Worm (Caenorhabditis elegans) whole organism, young adult: ENCODE measurements around the gene F59B1.4.

Experiments used
- B0035.1 ChIP-seq: sonication (generic microtip); optimal IDR thresholded peaks from 2 replicates; lab custom pipeline; 2016; ENCODE audit warnings: missing genetic modification characterization, mild to moderate bottlenecking, missing compliant biosample characterization, missing genotype, missing genetic modification reagents
- C17E4.6 ChIP-seq: fragments of 200-800 bp; sonication (Bioruptor generic); IDR thresholded peaks from 2 replicates; pipeline ENCODE4 v1.3.6; 2022; ENCODE audit warnings: missing genetic modification reagents, missing genetic modification characterization, missing compliant biosample characterization
- D2030.7 ChIP-seq: fragments of 200-800 bp; sonication (Bioruptor generic); IDR thresholded peaks from 2 replicates; pipeline ENCODE4 v1.3.6; 2022; ENCODE audit warnings: missing genetic modification reagents, missing genetic modification characterization, missing compliant biosample characterization
- F22D6.2 ChIP-seq: sonication (generic microtip); optimal IDR thresholded peaks from 2 replicates; lab custom pipeline; 2016; ENCODE audit warnings: mild to moderate bottlenecking, missing genetic modification characterization, missing compliant biosample characterization
- F23B12.7 ChIP-seq: sonication (generic microtip); optimal IDR thresholded peaks from 2 replicates; lab custom pipeline; 2017; ENCODE audit warnings: missing genetic modification characterization, mild to moderate bottlenecking, missing compliant biosample characterization, antibody characterized with exemption, moderate library complexity; ENCODE audit not compliant: insufficient read depth
- F37B4.10 ChIP-seq: fragments of 200-800 bp; sonication (Bioruptor generic); IDR thresholded peaks from 2 replicates; pipeline ENCODE4 v1.3.6; 2022; ENCODE audit warnings: missing genetic modification characterization, missing compliant biosample characterization
- F39B2.1 ChIP-seq: fragments of 200-800 bp; sonication (Bioruptor generic); IDR thresholded peaks from 2 replicates; pipeline ENCODE4 v1.3.6; 2022; ENCODE audit warnings: missing genetic modification reagents, missing genetic modification characterization, missing compliant biosample characterization
- F49E8.2 ChIP-seq: sonication (generic microtip); optimal IDR thresholded peaks from 3 replicates; lab custom pipeline; 2017; ENCODE audit warnings: missing genetic modification characterization, mild to moderate bottlenecking, missing compliant biosample characterization, antibody characterized with exemption, moderate library complexity; ENCODE audit not compliant: insufficient read depth
- F52B5.7 ChIP-seq: sonication (generic microtip); optimal IDR thresholded peaks from 2 replicates; lab custom pipeline; 2016; ENCODE audit warnings: mild to moderate bottlenecking, missing genetic modification characterization, missing compliant biosample characterization
- F55B11.4 ChIP-seq: sonication (generic microtip); optimal IDR thresholded peaks from 2 replicates; lab custom pipeline; 2016; ENCODE audit warnings: missing compliant biosample characterization, missing genetic modification characterization, borderline replicate concordance; ENCODE audit not compliant: insufficient read depth
- T07F8.4 ChIP-seq: sonication (generic microtip); optimal IDR thresholded peaks from 2 replicates; lab custom pipeline; 2016; ENCODE audit warnings: mild to moderate bottlenecking, missing genetic modification characterization, moderate library complexity, missing compliant biosample characterization
- Y67H2A.10 ChIP-seq: fragments of 200-800 bp; sonication (Bioruptor generic); conservative IDR thresholded peaks from 2 replicates; pipeline ENCODE4 v1.3.6; 2022; ENCODE audit warnings: missing genetic modification reagents, missing genetic modification characterization, missing compliant biosample characterization
- aptf-2 ChIP-seq: fragments of 200-800 bp; sonication (Bioruptor generic); conservative IDR thresholded peaks from 2 replicates; pipeline ENCODE4 v1.3.6; 2022; ENCODE audit warnings: missing genetic modification reagents, missing genetic modification characterization, missing compliant biosample characterization
- aptf-3 ChIP-seq: fragments of 200-800 bp; sonication (Bioruptor generic); IDR thresholded peaks from 2 replicates; pipeline ENCODE4 v1.3.6; 2022; ENCODE audit warnings: missing genetic modification characterization, missing compliant biosample characterization
- athp-1 ChIP-seq: sonication (generic microtip); optimal IDR thresholded peaks from 2 replicates; lab custom pipeline; 2017; ENCODE audit warnings: mild to moderate bottlenecking, missing genetic modification characterization, missing compliant biosample characterization
- attf-5 ChIP-seq: fragments of 200-800 bp; sonication (Bioruptor generic); optimal IDR thresholded peaks from 2 replicates; lab custom pipeline; 2018; ENCODE audit warnings: mild to moderate bottlenecking, missing genetic modification characterization, missing compliant biosample characterization
- ccch-3 ChIP-seq: fragments of 200-800 bp; sonication (Bioruptor generic); optimal IDR thresholded peaks from 2 replicates; lab custom pipeline; 2018; ENCODE audit warnings: mild to moderate bottlenecking, missing genetic modification characterization, missing compliant biosample characterization
- ceh-100 ChIP-seq: fragments of 200-800 bp; sonication (Bioruptor generic); IDR thresholded peaks from 2 replicates; pipeline ENCODE4 v1.3.6; 2022; ENCODE audit warnings: missing genetic modification reagents, missing genetic modification characterization, missing compliant biosample characterization
- ceh-91 ChIP-seq: fragments of 200-800 bp; sonication (Bioruptor generic); IDR thresholded peaks from 2 replicates; pipeline ENCODE4 v1.3.6; 2022; ENCODE audit warnings: missing genetic modification reagents, missing genetic modification characterization, missing compliant biosample characterization
- dox-1 ChIP-seq: fragments of 200-800 bp; sonication (Bioruptor generic); IDR thresholded peaks from 2 replicates; pipeline ENCODE4 v1.3.6; 2022; ENCODE audit warnings: missing genetic modification reagents, missing genetic modification characterization, missing compliant biosample characterization
- efl-1 ChIP-seq: fragments of 150-350 bp; optimal IDR thresholded peaks from 2 replicates; lab custom pipeline; 2014; ENCODE audit warnings: missing biosample characterization, missing genetic modification reagents, missing genetic modification characterization
- egl-44 ChIP-seq: fragments of 200-800 bp; sonication (Bioruptor generic); IDR thresholded peaks from 2 replicates; pipeline ENCODE4 v1.3.6; 2022; ENCODE audit warnings: missing genetic modification reagents, missing genetic modification characterization, missing compliant biosample characterization
- ekl-4 ChIP-seq: fragments of 200-800 bp; sonication (Bioruptor generic); IDR thresholded peaks from 2 replicates; pipeline ENCODE4 v1.3.6; 2022; ENCODE audit warnings: missing genetic modification reagents, missing genetic modification characterization, missing compliant biosample characterization
- ets-4 ChIP-seq: fragments of 200-800 bp; sonication (Bioruptor generic); optimal IDR thresholded peaks from 2 replicates; lab custom pipeline; 2018; ENCODE audit warnings: mild to moderate bottlenecking, missing genetic modification characterization, missing compliant biosample characterization
- him-1 ChIP-seq: sonication (generic microtip); optimal IDR thresholded peaks from 2 replicates; lab custom pipeline; 2016; ENCODE audit warnings: missing genotype, missing genetic modification reagents, missing genetic modification characterization, missing compliant biosample characterization
- hlh-12 ChIP-seq: sonication (generic microtip); optimal IDR thresholded peaks from 2 replicates; lab custom pipeline; 2016; ENCODE audit warnings: missing genetic modification characterization, missing compliant biosample characterization
- hlh-26 ChIP-seq: fragments of 200-800 bp; sonication (Bioruptor generic); conservative IDR thresholded peaks from 2 replicates; pipeline ENCODE4 v1.3.6; 2022; ENCODE audit warnings: missing genetic modification reagents, missing genetic modification characterization, missing compliant biosample characterization
- hmg-1.2 ChIP-seq: fragments of 200-800 bp; sonication (Bioruptor generic); IDR thresholded peaks from 2 replicates; pipeline ENCODE4 v1.3.6; 2022; ENCODE audit warnings: missing genetic modification reagents, missing genetic modification characterization, missing compliant biosample characterization
- lin-26 ChIP-seq: fragments of 200-800 bp; sonication (Bioruptor generic); IDR thresholded peaks from 2 replicates; pipeline ENCODE4 v1.3.6; 2022; ENCODE audit warnings: missing genetic modification reagents, missing genetic modification characterization, missing compliant biosample characterization
- lin-35 ChIP-seq, 3 experiments: fragments of 150-350 bp in 2 of 3; sonication (generic microtip) in 1 of 3; optimal IDR thresholded peaks; 2 replicates each; lab custom pipeline; 2014 to 2018; ENCODE audit warnings: missing biosample characterization in 3 of 3, missing genetic modification characterization in 3 of 3, missing genetic modification reagents in 3 of 3
- lin-40 ChIP-seq: sonication (generic microtip); optimal IDR thresholded peaks from 2 replicates; lab custom pipeline; 2016; ENCODE audit warnings: missing genetic modification characterization, mild to moderate bottlenecking, missing compliant biosample characterization, missing genotype, missing genetic modification reagents
- lir-1 ChIP-seq: fragments of 200-800 bp; sonication (Bioruptor generic); conservative IDR thresholded peaks from 2 replicates; pipeline ENCODE4 v1.3.6; 2022; ENCODE audit warnings: missing genetic modification reagents, missing genetic modification characterization, missing compliant biosample characterization
- lsl-1 ChIP-seq: fragments of 200-800 bp; sonication (Bioruptor generic); optimal IDR thresholded peaks from 2 replicates; lab custom pipeline; 2018; ENCODE audit warnings: mild to moderate bottlenecking, missing genetic modification characterization, moderate library complexity, missing compliant biosample characterization
- lsy-27 ChIP-seq: sonication (generic microtip); optimal IDR thresholded peaks from 2 replicates; lab custom pipeline; 2017; ENCODE audit warnings: missing genetic modification characterization, mild to moderate bottlenecking, missing compliant biosample characterization, antibody characterized with exemption, missing genotype, borderline replicate concordance; ENCODE audit not compliant: insufficient read depth
- madf-10 ChIP-seq: sonication (generic microtip); optimal IDR thresholded peaks from 2 replicates; lab custom pipeline; 2016; ENCODE audit warnings: mild to moderate bottlenecking, missing genetic modification characterization, missing compliant biosample characterization
- madf-8 ChIP-seq: fragments of 200-800 bp; sonication (Bioruptor generic); conservative IDR thresholded peaks from 2 replicates; pipeline ENCODE4 v1.3.6; 2022; ENCODE audit warnings: missing genetic modification reagents, missing genetic modification characterization, missing compliant biosample characterization
- mes-4 ChIP-seq: sonication (generic microtip); optimal IDR thresholded peaks from 2 replicates; lab custom pipeline; 2016; ENCODE audit warnings: missing genotype, missing genetic modification characterization, missing compliant biosample characterization
- nhr-80 ChIP-seq: sonication (generic microtip); optimal IDR thresholded peaks from 2 replicates; lab custom pipeline; 2016; ENCODE audit warnings: missing genetic modification characterization, missing compliant biosample characterization
- pha-4 ChIP-seq: fragments of 150-350 bp; sonication (generic microtip); optimal IDR thresholded peaks from 2 replicates; lab custom pipeline; 2014; ENCODE audit warnings: missing biosample characterization, missing genetic modification reagents, missing genetic modification characterization
- rcor-1 ChIP-seq: fragments of 200-800 bp; sonication (Bioruptor generic); IDR thresholded peaks from 2 replicates; pipeline ENCODE4 v1.3.6; 2022; ENCODE audit warnings: missing genetic modification reagents, missing genetic modification characterization, missing compliant biosample characterization
- rec-8 ChIP-seq, 2 experiments: sonication (generic microtip); optimal IDR thresholded peaks; 2 replicates each; lab custom pipeline; 2016; ENCODE audit warnings: mild to moderate bottlenecking in 2 of 2, missing genetic modification characterization in 2 of 2, missing genetic modification reagents in 2 of 2, missing genotype in 2 of 2, missing biosample characterization in 1 of 2, missing compliant biosample characterization in 1 of 2, moderate library complexity in 1 of 2
- sdz-38 ChIP-seq: sonication (generic microtip); optimal IDR thresholded peaks from 2 replicates; lab custom pipeline; 2016; ENCODE audit warnings: missing genotype, missing genetic modification characterization, missing compliant biosample characterization
- sea-2 ChIP-seq: fragments of 200-800 bp; sonication (Bioruptor generic); IDR thresholded peaks from 2 replicates; pipeline ENCODE4 v1.3.6; 2022; ENCODE audit warnings: missing genetic modification characterization, missing compliant biosample characterization
- somi-1 ChIP-seq: fragments of 200-800 bp; sonication (Bioruptor generic); optimal IDR thresholded peaks from 2 replicates; lab custom pipeline; 2018; ENCODE audit warnings: mild to moderate bottlenecking, missing genetic modification characterization, missing compliant biosample characterization
- tbx-9 ChIP-seq: sonication (generic microtip); optimal IDR thresholded peaks from 2 replicates; lab custom pipeline; 2016; ENCODE audit warnings: borderline replicate concordance, missing genetic modification characterization, inconsistent platforms, missing compliant biosample characterization
- tlf-1 ChIP-seq: fragments of 200-800 bp; sonication (Bioruptor generic); optimal IDR thresholded peaks from 2 replicates; lab custom pipeline; 2018; ENCODE audit warnings: mild to moderate bottlenecking, missing genetic modification characterization, missing compliant biosample characterization
- ztf-22 ChIP-seq: fragments of 200-800 bp; sonication (Bioruptor generic); optimal IDR thresholded peaks from 2 replicates; lab custom pipeline; 2018; ENCODE audit warnings: mild to moderate bottlenecking, missing genetic modification characterization, moderate library complexity, missing compliant biosample characterization
- ztf-25 ChIP-seq: fragments of 200-800 bp; sonication (Bioruptor generic); IDR thresholded peaks from 2 replicates; pipeline ENCODE4 v1.3.6; 2022; ENCODE audit warnings: missing genetic modification reagents, missing genetic modification characterization, missing compliant biosample characterization

F59B1.4 gene

DNA sequence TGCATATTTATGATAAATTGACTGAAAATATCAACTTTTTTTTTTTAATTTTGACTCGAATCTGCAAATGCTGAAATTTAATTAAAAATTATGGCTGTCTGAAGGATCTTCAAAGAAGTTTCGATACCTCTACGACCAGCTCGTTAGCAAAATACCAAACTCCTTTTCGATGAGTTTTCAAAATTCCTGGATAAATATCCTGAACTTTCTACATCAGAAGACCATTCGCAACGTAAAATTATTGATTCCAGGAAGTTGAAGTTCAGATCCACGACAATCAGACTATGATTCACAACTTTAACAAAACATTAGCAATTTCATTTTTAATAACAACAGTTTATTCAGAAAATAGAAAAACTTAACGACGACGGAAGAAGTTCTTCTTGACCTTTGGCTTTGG lies 41.8 kb downstream of the F59B1.4 start (continued):
- TF ChIP-seq efl-1 (GFP tag; lab: Kevin White, UChicago): peak; percentile 52
- TF ChIP-seq T07F8.4 (tag; lab: Kevin White, UChicago): no peak
- no peak for TF ChIP-seq F55B11.4 (tag; lab: Kevin White, UChicago)
- TF ChIP-seq tlf-1 (GFP tag; lab: Kevin White, UChicago): peak; percentile 73
- TF ChIP-seq lin-26 (GFP tag; lab: Robert Waterston, UW): no peak
- TF ChIP-seq F39B2.1: 0 out of 2 replicates have a peak, but pooled peaks have one; percentile 34
- no peak for TF ChIP-seq hlh-26 (GFP tag; lab: Robert Waterston, UW)
- peak; percentile 79; the same call in 1 of the 2 replicates for TF ChIP-seq ekl-4 (GFP tag; lab: Robert Waterston, UW)
- no peak; the same call in 1 of the 2 replicates for TF ChIP-seq madf-8 (GFP tag; lab: Robert Waterston, UW)
- TF ChIP-seq lir-1: no peak
- TF ChIP-seq lsy-27 (tag; lab: Kevin White, UChicago): no peak
- no peak for TF ChIP-seq ceh-91 (GFP tag; lab: Robert Waterston, UW)
- TF ChIP-seq F23B12.7: no peak
- no peak for TF ChIP-seq mes-4 (tag; lab: Kevin White, UChicago)
- TF ChIP-seq ztf-25 (GFP tag; lab: Robert Waterston, UW): peak; percentile 35; the same call in 1 of the 2 replicates
- peak; percentile 9 for TF ChIP-seq F52B5.7 (tag; lab: Kevin White, UChicago)
- no peak; the same call in 1 of the 2 replicates for TF ChIP-seq hmg-1.2 (GFP tag; lab: Robert Waterston, UW)
- TF ChIP-seq ccch-3 (GFP tag; lab: Kevin White, UChicago): no peak
- TF ChIP-seq F22D6.2 (tag; lab: Kevin White, UChicago): no peak
- no peak for TF ChIP-seq F37B4.10 (GFP tag; lab: Robert Waterston, UW)
- TF ChIP-seq lin-35 (GFP tag; optimal IDR thresholded peaks at IDR 0.05; lab: Kevin White, UChicago): peak in 2 of 3 experiments; percentile 4 to 63
- peak; percentile 54; the same call in 1 of the 2 replicates for TF ChIP-seq C17E4.6
- TF ChIP-seq madf-10 (tag; lab: Kevin White, UChicago): no peak
- TF ChIP-seq attf-5 (GFP tag; lab: Kevin White, UChicago): no peak
- no peak for TF ChIP-seq egl-44 (GFP tag; lab: Robert Waterston, UW)
- peak; percentile 51 for TF ChIP-seq athp-1 (tag; lab: Kevin White, UChicago)
- TF ChIP-seq sea-2: no peak
- TF ChIP-seq rcor-1 (GFP tag; lab: Robert Waterston, UW): peak; percentile 68
- TF ChIP-seq pha-4 (tag; lab: Kevin White, UChicago): no peak
- no peak for TF ChIP-seq ztf-22 (GFP tag; lab: Kevin White, UChicago)
- peak; percentile 33; the same call in 1 of the 2 replicates for TF ChIP-seq ceh-100
- no peak for TF ChIP-seq aptf-2 (GFP tag; lab: Robert Waterston, UW)
- TF ChIP-seq tbx-9: no peak
- no peak for TF ChIP-seq ets-4 (GFP tag; lab: Kevin White, UChicago)
- peak; percentile 88 for TF ChIP-seq D2030.7 (GFP tag; lab: Robert Waterston, UW)
- no peak for TF ChIP-seq lin-40 (tag; lab: Kevin White, UChicago)
- TF ChIP-seq nhr-80 (tag; lab: Kevin White, UChicago): no peak
- peak; percentile 73 for TF ChIP-seq him-1 (tag; lab: Kevin White, UChicago)
- peak; percentile 14 for TF ChIP-seq B0035.1 (tag; lab: Kevin White, UChicago)
- no peak for TF ChIP-seq hlh-12 (tag; lab: Kevin White, UChicago)
- TF ChIP-seq aptf-3 (GFP tag; lab: Robert Waterston, UW): peak; percentile 81
- TF ChIP-seq sdz-38 (tag; lab: Kevin White, UChicago): no peak
- TF ChIP-seq rec-8 (tag; optimal IDR thresholded peaks at IDR 0.05; lab: Kevin White, UChicago): peak in 1 of 2 experiments; percentile 17
- TF ChIP-seq F49E8.2 (tag; lab: Kevin White, UChicago): peak; percentile 77
- peak; percentile 48 for TF ChIP-seq lsl-1 (GFP tag; lab: Kevin White, UChicago)
- TF ChIP-seq Y67H2A.10 (GFP tag; lab: Robert Waterston, UW): no peak
- TF ChIP-seq somi-1: no peak
- TF ChIP-seq dox-1 (GFP tag; lab: Robert Waterston, UW): no peak
